Fruit fly (Drosophila melanogaster): Measurements from ENCODE around the gene CG7322.

The CG7322 gene

DNA sequence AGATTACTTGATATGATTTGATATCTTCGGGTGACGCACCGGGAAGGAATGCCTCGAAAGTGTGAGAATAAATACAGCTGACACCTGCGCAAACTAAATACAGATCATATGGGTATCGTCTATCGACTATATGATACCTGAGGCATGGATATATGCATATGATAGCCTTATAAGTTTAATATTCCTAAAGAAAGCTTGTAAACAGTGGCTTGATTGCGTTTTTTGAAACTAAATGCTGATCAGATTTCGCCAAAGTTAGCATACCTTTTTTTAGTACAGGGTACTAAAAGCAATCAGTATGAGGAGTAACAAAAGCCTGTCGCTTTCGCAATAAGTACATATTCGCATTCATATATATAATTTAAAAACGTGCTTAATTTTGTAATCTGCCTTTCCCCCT, 23.2 kb downstream of the CG7322 start (continued):
- TF ChIP-seq GATAe (GFP tag; conservative IDR thresholded peaks at IDR 0.05), result no peak
- TF ChIP-seq toy (GFP tag; IDR thresholded peaks at IDR 0.05), result no peak
- no peak for TF ChIP-seq CG10147 (GFP tag; optimal IDR thresholded peaks at IDR 0.05)
- peak; percentile 1 for TF ChIP-seq CG18262 (tag; optimal IDR thresholded peaks at IDR 0.05)
- no peak for TF ChIP-seq az2 (GFP tag; optimal IDR thresholded peaks at IDR 0.05)
- TF ChIP-seq Stat92E (GFP tag; optimal IDR thresholded peaks at IDR 0.05), result no peak
- TF ChIP-seq bigmax (GFP tag; optimal IDR thresholded peaks at IDR 0.05), result no peak
- TF ChIP-seq CG1024 (GFP tag; IDR thresholded peaks at IDR 0.05), result no peak
- no peak for TF ChIP-seq hkb (optimal IDR thresholded peaks at IDR 0.05)
- TF ChIP-seq hkb (GFP tag; IDR thresholded peaks at IDR 0.05), result peak; percentile 47
- no peak; the same call in 1 of the 2 replicates for TF ChIP-seq slbo (GFP tag; IDR thresholded peaks at IDR 0.05)
- TF ChIP-seq dpn (GFP tag; optimal IDR thresholded peaks at IDR 0.05), result peak in 1 of 2 experiments; percentile 18
- TF ChIP-seq ftz-f1 (GFP tag; optimal IDR thresholded peaks at IDR 0.05), result no peak
- TF ChIP-seq CG17612 (GFP tag; IDR thresholded peaks at IDR 0.05), result no peak
- TF ChIP-seq CG6791 (GFP tag; IDR thresholded peaks at IDR 0.05; ENCODE audit: partially characterized antibody), result no peak
- no peak for TF ChIP-seq CG2889 (GFP tag; IDR thresholded peaks at IDR 0.05)
- TF ChIP-seq CG14441 (GFP tag; IDR thresholded peaks at IDR 0.05), result peak; percentile 59
- no peak for TF ChIP-seq z (GFP tag; IDR thresholded peaks at IDR 0.05)
- no peak for TF ChIP-seq Opbp (GFP tag; IDR thresholded peaks at IDR 0.05; ENCODE audit: partially characterized antibody)
- peak; percentile 30; the same call in 1 of the 2 replicates for TF ChIP-seq Atf6 (GFP tag; IDR thresholded peaks at IDR 0.05)
- no peak for TF ChIP-seq CG31388 (GFP tag; optimal IDR thresholded peaks at IDR 0.05)
- no peak for TF ChIP-seq al (GFP tag; IDR thresholded peaks at IDR 0.05)
- 0 out of 2 replicates have a peak, but pooled peaks have one; percentile 39 for TF ChIP-seq CG6689 (GFP tag; IDR thresholded peaks at IDR 0.05)
- TF ChIP-seq Neu2 (GFP tag; optimal IDR thresholded peaks at IDR 0.05; ENCODE audit: borderline replicate concordance), result no peak
- TF ChIP-seq CG14710 (tag; optimal IDR thresholded peaks at IDR 0.05), result no peak
- no peak for TF ChIP-seq Ets97D (GFP tag; optimal IDR thresholded peaks at IDR 0.05)
- TF ChIP-seq CG4282 (GFP tag; optimal IDR thresholded peaks at IDR 0.05), result no peak
- no peak for TF ChIP-seq rib (GFP tag; IDR thresholded peaks at IDR 0.05)
- no peak for TF ChIP-seq CG2129 (GFP tag; IDR thresholded peaks at IDR 0.05; ENCODE audit: partially characterized antibody)
- 0 out of 3 replicates have a peak, but pooled peaks have one; percentile 32 for TF ChIP-seq CG11093 (GFP tag; IDR thresholded peaks at IDR 0.05)
- TF ChIP-seq ttk (GFP tag; IDR thresholded peaks at IDR 0.05), result peak; percentile 56
- TF ChIP-seq D (optimal IDR thresholded peaks at IDR 0.05), result no peak
- no peak for TF ChIP-seq D (GFP tag; optimal IDR thresholded peaks at IDR 0.05)
- TF ChIP-seq grau (tag; optimal IDR thresholded peaks at IDR 0.05), result no peak
- TF ChIP-seq Mes4 (GFP tag; optimal IDR thresholded peaks at IDR 0.05), result no peak
- TF ChIP-seq CG4820 (GFP tag; optimal IDR thresholded peaks at IDR 0.05), result peak; percentile 19
- no peak for TF ChIP-seq bsh (GFP tag; optimal IDR thresholded peaks at IDR 0.05)
- peak; percentile 51 for TF ChIP-seq HLH3B (GFP tag; IDR thresholded peaks at IDR 0.05)
- TF ChIP-seq corto (GFP tag; optimal IDR thresholded peaks at IDR 0.05), result peak; percentile 10
- no peak for TF ChIP-seq insv (GFP tag; optimal IDR thresholded peaks at IDR 0.05)
- no peak for TF ChIP-seq zen2 (GFP tag; IDR thresholded peaks at IDR 0.05; ENCODE audit: partially characterized antibody)
- TF ChIP-seq crp (GFP tag; optimal IDR thresholded peaks at IDR 0.05), result no peak
- no peak for TF ChIP-seq CG7556 (GFP tag; optimal IDR thresholded peaks at IDR 0.05)
- TF ChIP-seq repo (GFP tag; optimal IDR thresholded peaks at IDR 0.05), result no peak
- TF ChIP-seq Optix (GFP tag; IDR thresholded peaks at IDR 0.05), result 0 out of 3 replicates have a peak, but pooled peaks have one; percentile 31
- TF ChIP-seq Ptx1 (GFP tag; IDR thresholded peaks at IDR 0.05), result peak; percentile 57; the same call in 1 of the 2 replicates
- TF ChIP-seq CG6683 (GFP tag; optimal IDR thresholded peaks at IDR 0.05), result no peak
- no peak for TF ChIP-seq CG8359 (GFP tag; optimal IDR thresholded peaks at IDR 0.05; ENCODE audit: borderline replicate concordance)
- no peak for TF ChIP-seq Antp (GFP tag; optimal IDR thresholded peaks at IDR 0.05)
- TF ChIP-seq CG30403 (GFP tag; optimal IDR thresholded peaks at IDR 0.05), result no peak
- TF ChIP-seq CG9876 (GFP tag; optimal IDR thresholded peaks at IDR 0.05), result no peak
- TF ChIP-seq sens (GFP tag), result peak; percentile 82
